Worm (Caenorhabditis elegans) whole organism, young adult: ENCODE data around the gene scl-21.

ENCODE experiments used
- T26A5.8 ChIP-seq: sonication (generic microtip); optimal IDR thresholded peaks from 2 replicates; lab custom pipeline; 2016; ENCODE audit warnings: missing genetic modification characterization, missing compliant biosample characterization
- Y67H2A.10 ChIP-seq: fragments of 200-800 bp; sonication (Bioruptor generic); conservative IDR thresholded peaks from 2 replicates; pipeline ENCODE4 v1.3.6; 2022; ENCODE audit warnings: missing genetic modification reagents, missing genetic modification characterization, missing compliant biosample characterization
- nfya-1 ChIP-seq: sonication (generic microtip); optimal IDR thresholded peaks from 2 replicates; lab custom pipeline; 2017; ENCODE audit warnings: antibody characterized with exemption, missing compliant biosample characterization, missing genetic modification characterization, borderline replicate concordance; ENCODE audit not compliant: insufficient read depth
- nfyb-1 ChIP-seq: fragments of 200-800 bp; sonication (Bioruptor generic); IDR thresholded peaks from 2 replicates; pipeline ENCODE4 v1.3.6; 2022; ENCODE audit warnings: missing genetic modification reagents, missing genetic modification characterization, missing compliant biosample characterization
- nhr-179 ChIP-seq: sonication (generic microtip); optimal IDR thresholded peaks from 2 replicates; lab custom pipeline; 2016; ENCODE audit warnings: mild to moderate bottlenecking, missing genetic modification characterization, missing compliant biosample characterization
- sdz-38 ChIP-seq: sonication (generic microtip); optimal IDR thresholded peaks from 2 replicates; lab custom pipeline; 2016; ENCODE audit warnings: missing genotype, missing genetic modification characterization, missing compliant biosample characterization
- snpc-4 ChIP-seq, 5 experiments: fragments of 150-350 bp in 1 of 5; sonication (generic microtip) in 4 of 5; optimal IDR thresholded peaks; 2 replicates each; lab custom pipeline; 2014 to 2018; ENCODE audit warnings: missing genetic modification characterization in 5 of 5, missing biosample characterization in 3 of 5, antibody characterized with exemption in 2 of 5, mild to moderate bottlenecking in 2 of 5, missing compliant biosample characterization in 2 of 5, missing genotype in 2 of 5, moderate library complexity in 2 of 5, missing genetic modification reagents in 1 of 5
- zfh-2 ChIP-seq: fragments of 200-800 bp; sonication (Bioruptor generic); conservative IDR thresholded peaks from 2 replicates; pipeline ENCODE4 v1.3.6; 2022; ENCODE audit warnings: missing genetic modification reagents, missing genetic modification characterization, missing compliant biosample characterization
- ztf-3 ChIP-seq: fragments of 200-800 bp; sonication (Bioruptor generic); optimal IDR thresholded peaks from 2 replicates; lab custom pipeline; 2018; ENCODE audit warnings: mild to moderate bottlenecking, missing genetic modification characterization, missing compliant biosample characterization
- ztf-6 ChIP-seq: fragments of 200-800 bp; sonication (Bioruptor generic); IDR thresholded peaks from 2 replicates; pipeline ENCODE4 v1.3.6; 2022; ENCODE audit warnings: missing genetic modification reagents, missing genetic modification characterization, missing compliant biosample characterization

- no peak for TF ChIP-seq ztf-6 (GFP tag; lab: Robert Waterston, UW)
- TF ChIP-seq nfyb-1, result no peak
- TF ChIP-seq snpc-4 (GFP tag; optimal IDR thresholded peaks at IDR 0.05; lab: Kevin White, UChicago), result no peak
- TF ChIP-seq snpc-4 (tag; optimal IDR thresholded peaks at IDR 0.05; lab: Kevin White, UChicago), result no peak
- TF ChIP-seq ztf-3 (GFP tag; lab: Kevin White, UChicago), result no peak
- no peak for TF ChIP-seq nfya-1
- TF ChIP-seq zfh-2 (GFP tag; lab: Robert Waterston, UW), result no peak
- TF ChIP-seq Y67H2A.10 (GFP tag; lab: Robert Waterston, UW), result no peak
- no peak for TF ChIP-seq sdz-38 (tag; lab: Kevin White, UChicago)
- no peak for TF ChIP-seq nhr-179 (tag; lab: Kevin White, UChicago)
- TF ChIP-seq T26A5.8 (tag; lab: Kevin White, UChicago), result no peak
These were observed 35.5 kb upstream of the scl-21 start for ce11 chrV:19531034-19531433.
